Worm (Caenorhabditis elegans) whole organism, early embryonic: ENCODE results near the gene ZC373.5.

Source experiments
- B0310.2 ChIP-seq: sonication (generic microtip); optimal IDR thresholded peaks from 2 replicates; lab custom pipeline; 2016; ENCODE audit warnings: mild to moderate bottlenecking, missing genetic modification characterization, missing compliant biosample characterization
- F13C5.2 ChIP-seq: sonication (generic microtip); optimal IDR thresholded peaks from 2 replicates; lab custom pipeline; 2017; ENCODE audit warnings: mild to moderate bottlenecking, missing genetic modification characterization, inconsistent platforms, missing compliant biosample characterization
- aly-1 ChIP-seq: sonication (generic microtip); optimal IDR thresholded peaks from 2 replicates; lab custom pipeline; 2016; ENCODE audit warnings: missing genetic modification characterization, missing compliant biosample characterization
- ama-1 ChIP-seq: fragments of 150-350 bp; optimal IDR thresholded peaks from 2 replicates; lab custom pipeline; 2014
- ceh-13 ChIP-seq: fragments of 200-800 bp; sonication (Bioruptor generic); optimal IDR thresholded peaks from 2 replicates; lab custom pipeline; 2018; ENCODE audit warnings: mild to moderate bottlenecking, missing genetic modification characterization, missing compliant biosample characterization
- ceh-36 ChIP-seq: sonication (generic microtip); optimal IDR thresholded peaks from 2 replicates; lab custom pipeline; 2016; ENCODE audit warnings: missing genetic modification characterization, inconsistent platforms, missing compliant biosample characterization
- ets-7 ChIP-seq: sonication (generic microtip); optimal IDR thresholded peaks from 2 replicates; lab custom pipeline; 2016; ENCODE audit warnings: missing genotype, missing genetic modification characterization, missing compliant biosample characterization
- flt-1 ChIP-seq: fragments of 200-800 bp; sonication (Bioruptor generic); IDR thresholded peaks from 2 replicates; pipeline ENCODE4 v1.3.6; 2022; ENCODE audit warnings: missing genetic modification characterization, missing compliant biosample characterization
- hmbx-1 ChIP-seq: sonication (generic microtip); optimal IDR thresholded peaks from 2 replicates; lab custom pipeline; 2016; ENCODE audit warnings: mild to moderate bottlenecking, missing genetic modification characterization, missing compliant biosample characterization
- hmg-4 ChIP-seq: fragments of 200-800 bp; sonication (Bioruptor generic); optimal IDR thresholded peaks from 2 replicates; lab custom pipeline; 2018; ENCODE audit warnings: mild to moderate bottlenecking, missing genetic modification characterization, missing compliant biosample characterization
- hnd-1 ChIP-seq: sonication (generic microtip); optimal IDR thresholded peaks from 2 replicates; lab custom pipeline; 2016; ENCODE audit warnings: missing genetic modification characterization, missing compliant biosample characterization
- pes-1 ChIP-seq: fragments of 200-800 bp; sonication (Bioruptor generic); IDR thresholded peaks from 2 replicates; pipeline ENCODE4 v1.3.6; 2022; ENCODE audit warnings: missing genetic modification reagents, missing genetic modification characterization, missing compliant biosample characterization
- scrt-1 ChIP-seq: fragments of 200-800 bp; sonication (Bioruptor generic); IDR thresholded peaks from 2 replicates; pipeline ENCODE4 v1.3.6; 2022; ENCODE audit warnings: missing genetic modification characterization, missing compliant biosample characterization
- sea-1 ChIP-seq: fragments of 200-800 bp; sonication (Bioruptor generic); conservative IDR thresholded peaks from 2 replicates; pipeline ENCODE4 v1.3.6; 2022; ENCODE audit warnings: missing genetic modification characterization, missing compliant biosample characterization
- tbx-11 ChIP-seq: fragments of 200-800 bp; sonication (Bioruptor generic); IDR thresholded peaks from 2 replicates; pipeline ENCODE4 v1.3.6; 2022; ENCODE audit warnings: missing genetic modification characterization, missing compliant biosample characterization
- tbx-37 ChIP-seq: fragments of 200-800 bp; sonication (Bioruptor generic); conservative IDR thresholded peaks from 2 replicates; pipeline ENCODE4 v1.3.6; 2022; ENCODE audit warnings: missing genetic modification reagents, missing genetic modification characterization, missing compliant biosample characterization
- tra-4 ChIP-seq: sonication (generic microtip); optimal IDR thresholded peaks from 2 replicates; lab custom pipeline; 2017; ENCODE audit warnings: missing genetic modification characterization, missing compliant biosample characterization

The ZC373.5 gene

ce11 chrX:10083272-10083671 is 9.1 kb upstream of the ZC373.5 start:
- no peak for TF ChIP-seq sea-1 (GFP tag; lab: Robert Waterston, UW)
- TF ChIP-seq flt-1, result no peak
- no peak for TF ChIP-seq hmbx-1 (tag; lab: Kevin White, UChicago)
- no peak for TF ChIP-seq ceh-36
- no peak for TF ChIP-seq B0310.2 (tag; lab: Kevin White, UChicago)
- no peak for TF ChIP-seq ama-1 (lab: Kevin White, UChicago)
- no peak for TF ChIP-seq hnd-1 (tag; lab: Kevin White, UChicago)

- TF ChIP-seq tra-4 (no peak), B0310.2 (tag; lab: Kevin White, UChicago) (no peak), hnd-1 (tag; lab: Kevin White, UChicago) (no peak), ceh-36 (no peak), aly-1 (no peak), ets-7 (tag; lab: Kevin White, UChicago) (no peak), ama-1 (lab: Kevin White, UChicago) (no peak), scrt-1 (GFP tag; lab: Robert Waterston, UW) (no peak), hmbx-1 (tag; lab: Kevin White, UChicago) (no peak), tbx-11 (no peak), pes-1 (GFP tag; lab: Robert Waterston, UW) (no peak), hmg-4 (GFP tag; lab: Kevin White, UChicago) (no peak), F13C5.2 (tag; lab: Kevin White, UChicago) (no peak), tbx-37 (no peak), sea-1 (GFP tag; lab: Robert Waterston, UW) (no peak), flt-1 (no peak), ceh-13 (no peak)
These were observed 6.9 kb upstream of the ZC373.5 start for ce11 chrX:10081077-10081476.

- no peak for TF ChIP-seq hmbx-1 (tag; lab: Kevin White, UChicago)
- no peak for TF ChIP-seq ceh-36
- no peak for TF ChIP-seq tbx-37
- no peak for TF ChIP-seq ceh-13
These were observed 5.0 kb upstream of the ZC373.5 start for ce11 chrX:10079230-10079629.

ce11 chrX:10078637-10079036 is 4.4 kb upstream of the ZC373.5 start:
- TF ChIP-seq ceh-13, result no peak
- no peak for TF ChIP-seq tbx-37
- no peak for TF ChIP-seq pes-1 (GFP tag; lab: Robert Waterston, UW)
- no peak for TF ChIP-seq ama-1 (lab: Kevin White, UChicago)
- no peak for TF ChIP-seq ets-7 (tag; lab: Kevin White, UChicago)
- TF ChIP-seq hmbx-1 (tag; lab: Kevin White, UChicago), result no peak
- no peak for TF ChIP-seq flt-1

- TF ChIP-seq F13C5.2 (tag; lab: Kevin White, UChicago) (no peak), tbx-11 (no peak), hmg-4 (GFP tag; lab: Kevin White, UChicago) (no peak), sea-1 (GFP tag; lab: Robert Waterston, UW) (no peak), B0310.2 (tag; lab: Kevin White, UChicago) (no peak)
These were observed 3.9 kb upstream of the ZC373.5 start for ce11 chrX:10078089-10078488.

ce11 chrX:10077297-10077696 is 3.1 kb upstream of the ZC373.5 start, which contains the start of gene col-176:
col-176 (plus strand) TSS chrX:10077597.
- TF ChIP-seq tra-4 (no peak), hnd-1 (tag; lab: Kevin White, UChicago) (no peak), F13C5.2 (tag; lab: Kevin White, UChicago) (no peak), ets-7 (tag; lab: Kevin White, UChicago) (no peak), tbx-11 (no peak), ama-1 (lab: Kevin White, UChicago) (no peak), ceh-13 (no peak), tbx-37 (no peak), hmg-4 (GFP tag; lab: Kevin White, UChicago) (no peak), sea-1 (GFP tag; lab: Robert Waterston, UW) (no peak), hmbx-1 (tag; lab: Kevin White, UChicago) (no peak), pes-1 (GFP tag; lab: Robert Waterston, UW) (no peak), scrt-1 (GFP tag; lab: Robert Waterston, UW) (no peak), flt-1 (no peak), ceh-36 (no peak), aly-1 (no peak), B0310.2 (tag; lab: Kevin White, UChicago) (no peak)

ce11 chrX:10076334-10076733 is 2.1 kb upstream of the ZC373.5 start:
- TF ChIP-seq F13C5.2 (tag; lab: Kevin White, UChicago), result no peak
- TF ChIP-seq hmbx-1 (tag; lab: Kevin White, UChicago), result no peak
- no peak for TF ChIP-seq ama-1 (lab: Kevin White, UChicago)
- no peak for TF ChIP-seq scrt-1 (GFP tag; lab: Robert Waterston, UW)
- no peak for TF ChIP-seq ets-7 (tag; lab: Kevin White, UChicago)

ce11 chrX:10074988-10075387 is 797 bp upstream of the ZC373.5 start, which contains the start of gene dao-4:
dao-4 (plus strand) TSS chrX:10075288.
- TF ChIP-seq B0310.2 (tag; lab: Kevin White, UChicago) (no peak), ceh-13 (no peak), pes-1 (GFP tag; lab: Robert Waterston, UW) (no peak), sea-1 (GFP tag; lab: Robert Waterston, UW) (no peak), tbx-11 (no peak), aly-1 (no peak), hmbx-1 (tag; lab: Kevin White, UChicago) (no peak), F13C5.2 (tag; lab: Kevin White, UChicago) (no peak)

- no peak for TF ChIP-seq aly-1
- no peak for TF ChIP-seq flt-1
- no peak for TF ChIP-seq sea-1 (GFP tag; lab: Robert Waterston, UW)
These were observed 4.5 kb downstream of the ZC373.5 start, which contains the start of gene mlck-1 for ce11 chrX:10069692-10070091. mlck-1 (minus strand) TSS chrX:10069792.
